Worm (Caenorhabditis elegans) whole organism, L3 larva: Measurements from ENCODE around the gene nhr-114.

Source experiments
- ZK546.5 ChIP-seq: sonication (generic microtip); optimal IDR thresholded peaks from 2 replicates; lab custom pipeline; 2017; ENCODE audit warnings: missing biosample characterization, missing genetic modification characterization
- aly-2 ChIP-seq: fragments of 150-350 bp; optimal IDR thresholded peaks from 2 replicates; lab custom pipeline; 2014; ENCODE audit warnings: missing biosample characterization, missing genetic modification characterization
- ama-1 ChIP-seq: fragments of 150-350 bp; optimal IDR thresholded peaks from 2 replicates; lab custom pipeline; 2018
- ceh-28 ChIP-seq: fragments of 150-350 bp; optimal IDR thresholded peaks from 2 replicates; lab custom pipeline; 2014; ENCODE audit warnings: missing biosample characterization, missing genetic modification reagents, missing genetic modification characterization
- ceh-9 ChIP-seq: sonication (generic microtip); optimal IDR thresholded peaks from 2 replicates; lab custom pipeline; 2018; ENCODE audit warnings: missing biosample characterization, missing genetic modification characterization
- daf-12 ChIP-seq: fragments of 150-350 bp; optimal IDR thresholded peaks from 2 replicates; lab custom pipeline; 2014; ENCODE audit warnings: missing biosample characterization, missing genetic modification reagents, missing genetic modification characterization
- egl-27 ChIP-seq: sonication (generic microtip); optimal IDR thresholded peaks from 4 replicates; lab custom pipeline; 2017; ENCODE audit warnings: missing biosample characterization, missing genetic modification reagents, missing genetic modification characterization
- elt-1 ChIP-seq: fragments of 150-350 bp; optimal IDR thresholded peaks from 2 replicates; lab custom pipeline; 2014; ENCODE audit warnings: missing biosample characterization, missing genetic modification characterization
- elt-2 ChIP-seq: sonication (generic microtip); optimal IDR thresholded peaks from 2 replicates; lab custom pipeline; 2016; ENCODE audit warnings: missing genetic modification reagents, mild to moderate bottlenecking, missing genetic modification characterization, missing compliant biosample characterization
- eor-1 ChIP-seq, 2 experiments: fragments of 150-350 bp; optimal IDR thresholded peaks; 2 replicates each; lab custom pipeline; 2014 to 2018; ENCODE audit warnings: missing biosample characterization in 2 of 2, missing genetic modification characterization in 2 of 2
- fkh-10 ChIP-seq: sonication (generic microtip); optimal IDR thresholded peaks from 2 replicates; lab custom pipeline; 2017; ENCODE audit warnings: missing biosample characterization, missing genetic modification reagents, missing genetic modification characterization
- fos-1 ChIP-seq: fragments of 150-350 bp; optimal IDR thresholded peaks from 2 replicates; lab custom pipeline; 2014; ENCODE audit warnings: missing biosample characterization, missing genetic modification characterization
- jun-1 ChIP-seq: fragments of 150-350 bp; optimal IDR thresholded peaks from 2 replicates; lab custom pipeline; 2014; ENCODE audit warnings: missing biosample characterization, missing genetic modification reagents, missing genetic modification characterization
- lin-39 ChIP-seq: fragments of 150-350 bp; optimal IDR thresholded peaks from 2 replicates; lab custom pipeline; 2018; ENCODE audit warnings: missing biosample characterization, missing genetic modification reagents, missing genetic modification characterization
- lsy-12 ChIP-seq: sonication (generic microtip); optimal IDR thresholded peaks from 2 replicates; lab custom pipeline; 2016; ENCODE audit warnings: mild to moderate bottlenecking, missing genetic modification characterization, missing compliant biosample characterization
- mdl-1 ChIP-seq: fragments of 150-350 bp; optimal IDR thresholded peaks from 2 replicates; lab custom pipeline; 2014; ENCODE audit warnings: missing biosample characterization, missing genetic modification characterization
- nfya-1 ChIP-seq: sonication (generic microtip); optimal IDR thresholded peaks from 2 replicates; lab custom pipeline; 2017; ENCODE audit warnings: missing genetic modification characterization, mild to moderate bottlenecking, missing compliant biosample characterization, antibody characterized with exemption, moderate library complexity; ENCODE audit not compliant: insufficient read depth
- nhr-11 ChIP-seq: fragments of 150-350 bp; optimal IDR thresholded peaks from 2 replicates; lab custom pipeline; 2014; ENCODE audit warnings: missing biosample characterization, missing genetic modification characterization
- nhr-237 ChIP-seq: fragments of 150-350 bp; optimal IDR thresholded peaks from 2 replicates; lab custom pipeline; 2014; ENCODE audit warnings: missing biosample characterization, missing genetic modification characterization
- nhr-25 ChIP-seq: sonication (generic microtip); optimal IDR thresholded peaks from 2 replicates; lab custom pipeline; 2017; ENCODE audit warnings: missing biosample characterization, missing genetic modification characterization
- nhr-43 ChIP-seq: sonication (generic microtip); optimal IDR thresholded peaks from 2 replicates; lab custom pipeline; 2016; ENCODE audit warnings: mild to moderate bottlenecking, missing genetic modification characterization, missing compliant biosample characterization; ENCODE audit not compliant: poor library complexity, severe bottlenecking
- nhr-67 ChIP-seq: fragments of 150-350 bp; optimal IDR thresholded peaks from 2 replicates; lab custom pipeline; 2014; ENCODE audit warnings: missing biosample characterization, missing genetic modification characterization
- nhr-77 ChIP-seq: fragments of 150-350 bp; optimal IDR thresholded peaks from 2 replicates; lab custom pipeline; 2014; ENCODE audit warnings: missing biosample characterization, missing genetic modification characterization
- pha-4 ChIP-seq: fragments of 150-350 bp; optimal IDR thresholded peaks from 2 replicates; lab custom pipeline; 2014; ENCODE audit warnings: missing biosample characterization, missing genetic modification reagents, missing genetic modification characterization
- pqm-1 ChIP-seq: fragments of 150-350 bp; optimal IDR thresholded peaks from 2 replicates; lab custom pipeline; 2017; ENCODE audit warnings: missing biosample characterization, missing genetic modification characterization, inconsistent platforms
- sea-2 ChIP-seq: fragments of 150-350 bp; sonication (generic microtip); optimal IDR thresholded peaks from 4 replicates; lab custom pipeline; 2014; ENCODE audit warnings: missing biosample characterization, missing genetic modification reagents, missing genetic modification characterization
- skn-1 ChIP-seq: fragments of 150-350 bp; optimal IDR thresholded peaks from 2 replicates; lab custom pipeline; 2014; ENCODE audit warnings: missing biosample characterization, missing genetic modification characterization
- tbx-2 ChIP-seq: sonication (generic microtip); optimal IDR thresholded peaks from 2 replicates; lab custom pipeline; 2016; ENCODE audit warnings: mild to moderate bottlenecking, missing genetic modification characterization, missing compliant biosample characterization
- unc-39 ChIP-seq: sonication (generic microtip); optimal IDR thresholded peaks from 4 replicates; lab custom pipeline; 2017; ENCODE audit warnings: missing biosample characterization, missing genetic modification characterization
- zag-1 ChIP-seq: fragments of 150-350 bp; optimal IDR thresholded peaks from 2 replicates; lab custom pipeline; 2014; ENCODE audit warnings: missing biosample characterization, missing genetic modification characterization
- ztf-11 ChIP-seq: fragments of 150-350 bp; optimal IDR thresholded peaks from 2 replicates; lab custom pipeline; 2014; ENCODE audit warnings: missing biosample characterization, missing genetic modification characterization

The nhr-114 gene

ce11 chrV:4181272-4181671 is 5.7 kb upstream of the nhr-114 start:
- no peak for TF ChIP-seq ceh-9 (tag; lab: Kevin White, UChicago)
- no peak for TF ChIP-seq pha-4 (tag; lab: Kevin White, UChicago)
- no peak for TF ChIP-seq unc-39
- no peak for TF ChIP-seq fos-1 (tag; lab: Kevin White, UChicago)
- no peak for TF ChIP-seq eor-1 (tag; optimal IDR thresholded peaks at IDR 0.05; lab: Kevin White, UChicago)

ce11 chrV:4181727-4182126 is 5.3 kb upstream of the nhr-114 start:
- TF ChIP-seq pha-4 (tag; lab: Kevin White, UChicago) (no peak), lsy-12 (tag; lab: Kevin White, UChicago) (no peak), ZK546.5 (tag; lab: Kevin White, UChicago) (no peak), nhr-25 (tag; lab: Kevin White, UChicago) (no peak), nhr-67 (tag; lab: Kevin White, UChicago) (no peak), pqm-1 (tag; lab: Kevin White, UChicago) (no peak), nhr-11 (tag; lab: Kevin White, UChicago) (no peak), nhr-77 (tag; lab: Kevin White, UChicago) (no peak), ztf-11 (no peak), nfya-1 (tag; lab: Kevin White, UChicago) (no peak), skn-1 (tag; lab: Kevin White, UChicago) (no peak), mdl-1 (tag; lab: Kevin White, UChicago) (no peak), nhr-237 (tag; lab: Kevin White, UChicago) (no peak), sea-2 (GFP tag; lab: Kevin White, UChicago) (no peak)

- no peak for TF ChIP-seq elt-1 (tag; lab: Kevin White, UChicago)
- no peak for TF ChIP-seq nhr-67 (tag; lab: Kevin White, UChicago)
- TF ChIP-seq zag-1: no peak
Measured at ce11 chrV:4182546-4182945, 4.5 kb upstream of the nhr-114 start.

- TF ChIP-seq lin-39 (tag; lab: Kevin White, UChicago) (no peak), elt-2 (tag; lab: Kevin White, UChicago) (peak; percentile 10), pqm-1 (tag; lab: Kevin White, UChicago) (peak; percentile 12), nhr-67 (tag; lab: Kevin White, UChicago) (no peak), jun-1 (no peak), egl-27 (tag; lab: Kevin White, UChicago) (no peak)
- TF ChIP-seq, all 47 proteins: peak for 2
Measured at ce11 chrV:4185885-4186284, 1.1 kb upstream of the nhr-114 start.

- peak; percentile 55 for TF ChIP-seq nfya-1 (tag; lab: Kevin White, UChicago)
- TF ChIP-seq nhr-25 (tag; lab: Kevin White, UChicago): peak; percentile 7
- TF ChIP-seq elt-2 (tag; lab: Kevin White, UChicago): peak; percentile 50
- TF ChIP-seq aly-2 (tag; lab: Kevin White, UChicago): no peak
- TF ChIP-seq nhr-43 (tag; lab: Kevin White, UChicago): peak; percentile 56
- TF ChIP-seq lsy-12 (tag; lab: Kevin White, UChicago): no peak
- TF ChIP-seq ama-1 (lab: Kevin White, UChicago): peak; percentile 40
- TF ChIP-seq, all 47 proteins: peak for 5
Measured at ce11 chrV:4186453-4187143, 404 bp upstream of the nhr-114 start.

- TF ChIP-seq daf-12 (tag; lab: Kevin White, UChicago) (no peak), jun-1 (no peak), tbx-2 (no peak), ceh-28 (tag; lab: Kevin White, UChicago) (no peak), elt-1 (tag; lab: Kevin White, UChicago) (no peak), nhr-43 (tag; lab: Kevin White, UChicago) (no peak), fkh-10 (GFP tag; lab: Kevin White, UChicago) (no peak)
Measured at ce11 chrV:4189618-4190017, 2.6 kb downstream of the nhr-114 start.
